Fruit fly (Drosophila melanogaster): ENCODE data around the gene CG31676.

Gene CG31676

DNA sequence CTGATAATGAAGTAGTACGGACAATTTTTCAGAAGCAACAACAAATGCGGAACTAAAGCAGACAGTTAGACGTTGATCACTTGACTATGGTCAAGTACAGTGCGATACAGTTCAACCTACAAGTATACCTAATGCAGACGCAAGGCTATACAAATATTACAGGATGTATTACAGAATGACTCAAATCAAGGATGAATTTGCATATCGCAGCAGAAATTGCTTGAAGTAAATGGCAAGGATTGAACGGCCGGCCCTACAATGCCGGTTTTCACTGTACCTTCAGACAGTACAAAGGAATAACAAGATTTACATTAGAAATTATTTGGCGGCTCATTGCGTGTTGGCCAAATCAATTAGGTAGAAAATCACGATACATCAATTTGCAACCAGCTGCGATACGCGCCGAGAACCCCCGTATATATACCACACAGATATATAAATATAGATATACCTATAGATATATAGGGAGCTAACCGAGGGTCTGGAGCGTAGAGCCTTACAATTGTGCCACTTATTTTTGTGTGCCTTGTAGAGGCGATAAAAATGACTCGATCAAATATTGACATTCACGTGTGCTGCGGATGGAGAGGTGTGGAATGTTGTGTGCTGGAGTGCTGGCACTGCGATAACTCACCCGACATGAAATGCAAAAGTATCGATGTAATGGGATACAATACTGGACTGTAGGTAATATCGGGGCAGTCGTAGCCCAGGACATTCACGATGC lies 41.0 kb downstream of the CG31676 start (continued):
- TF ChIP-seq CG18262 (tag; optimal IDR thresholded peaks at IDR 0.05) (peak; percentile 13), CG11723 (GFP tag; optimal IDR thresholded peaks at IDR 0.05) (no peak), gsb-n (tag; optimal IDR thresholded peaks at IDR 0.05) (no peak), CG7786 (GFP tag; optimal IDR thresholded peaks at IDR 0.05) (peak; percentile 55), slou (GFP tag; optimal IDR thresholded peaks at IDR 0.05) (no peak), CG9609 (GFP tag; optimal IDR thresholded peaks at IDR 0.05) (peak; percentile 23), CG3847 (GFP tag; IDR thresholded peaks at IDR 0.05) (peak; percentile 61), abd-A (tag; optimal IDR thresholded peaks at IDR 0.05) (no peak), CG17385 (GFP tag; optimal IDR thresholded peaks at IDR 0.05) (no peak), CG4424 (GFP tag; optimal IDR thresholded peaks at IDR 0.05) (peak; percentile 37), inv (GFP tag; IDR thresholded peaks at IDR 0.05; ENCODE audit: partially characterized antibody) (no peak), gt (GFP tag; IDR thresholded peaks at IDR 0.05) (no peak), Hey (tag; optimal IDR thresholded peaks at IDR 0.05) (no peak), tll (GFP tag; optimal IDR thresholded peaks at IDR 0.05) (no peak), Mad (GFP tag; optimal IDR thresholded peaks at IDR 0.05) (no peak), run (tag; optimal IDR thresholded peaks at IDR 0.05) (no peak), az2 (GFP tag; optimal IDR thresholded peaks at IDR 0.05) (peak; percentile 35), Spps (tag; optimal IDR thresholded peaks at IDR 0.05) (no peak), GATAe (GFP tag; conservative IDR thresholded peaks at IDR 0.05) (no peak), ab (GFP tag; optimal IDR thresholded peaks at IDR 0.05) (no peak), Hr39 (optimal IDR thresholded peaks at IDR 0.05) (no peak), Hr78 (GFP tag; optimal IDR thresholded peaks at IDR 0.05) (no peak), Chrac-16 (GFP tag; optimal IDR thresholded peaks at IDR 0.05) (peak; percentile 11), CG14667 (GFP tag; IDR thresholded peaks at IDR 0.05) (no peak), NK7.1 (GFP tag; optimal IDR thresholded peaks at IDR 0.05) (no peak), E2f2 (GFP tag; IDR thresholded peaks at IDR 0.05) (0 out of 2 replicates have a peak, but pooled peaks have one; percentile 29), CG10274 (GFP tag; optimal IDR thresholded peaks at IDR 0.05) (no peak), dm (GFP tag; optimal IDR thresholded peaks at IDR 0.05) (no peak), CG17361 (GFP tag; IDR thresholded peaks at IDR 0.05) (peak; percentile 46; the same call in 2 of the 3 replicates), CG9727 (GFP tag; optimal IDR thresholded peaks at IDR 0.05) (peak; percentile 45), ac (GFP tag; optimal IDR thresholded peaks at IDR 0.05) (no peak), CG3281 (GFP tag; optimal IDR thresholded peaks at IDR 0.05) (peak; percentile 65), CG32772 (GFP tag; IDR thresholded peaks at IDR 0.05) (no peak), grau (tag; optimal IDR thresholded peaks at IDR 0.05) (peak; percentile 90), CG7963 (GFP tag; IDR thresholded peaks at IDR 0.05; ENCODE audit: partially characterized antibody) (no peak), Lpt (GFP tag; optimal IDR thresholded peaks at IDR 0.05) (no peak), tap (tag; optimal IDR thresholded peaks at IDR 0.05) (no peak), CG10654 (GFP tag; optimal IDR thresholded peaks at IDR 0.05) (peak; percentile 29), lmd (GFP tag; IDR thresholded peaks at IDR 0.05) (peak; percentile 71; the same call in 1 of the 2 replicates), Blimp-1 (GFP tag; optimal IDR thresholded peaks at IDR 0.05) (peak; percentile 22), maf-S (GFP tag; optimal IDR thresholded peaks at IDR 0.05) (no peak), Elba2 (GFP tag; optimal IDR thresholded peaks at IDR 0.05) (no peak), chn (GFP tag; optimal IDR thresholded peaks at IDR 0.05) (no peak), CG10431 (GFP tag; optimal IDR thresholded peaks at IDR 0.05) (peak; percentile 25), Side (GFP tag; optimal IDR thresholded peaks at IDR 0.05) (no peak), toy (GFP tag; IDR thresholded peaks at IDR 0.05) (peak; percentile 61; the same call in 1 of the 2 replicates), emc (GFP tag; optimal IDR thresholded peaks at IDR 0.05) (no peak), Trl (optimal IDR thresholded peaks at IDR 0.05) (no peak), Trl (GFP tag; optimal IDR thresholded peaks at IDR 0.05) (peak; percentile 13), fru (optimal IDR thresholded peaks at IDR 0.05) (no peak), dati (GFP tag; IDR thresholded peaks at IDR 0.05) (0 out of 2 replicates have a peak, but pooled peaks have one; percentile 17)

Measured in whole organism, embryonic.